Worm (Caenorhabditis elegans) whole organism, midembryonic: ENCODE data around the gene gst-15.
"Not testable (repeated sequence)": the region's sequence is repeated elsewhere in the genome, so short reads cannot be mapped to it uniquely, and the experiment has no call there.

ENCODE experiments used
- T22C8.4 ChIP-seq: fragments of 200-800 bp; sonication (Bioruptor generic); IDR thresholded peaks from 2 replicates; pipeline ENCODE4 v1.3.6; 2022; ENCODE audit warnings: missing genetic modification characterization, missing compliant biosample characterization
- cog-1 ChIP-seq: sonication (generic microtip); optimal IDR thresholded peaks from 2 replicates; lab custom pipeline; 2016; ENCODE audit warnings: missing genetic modification characterization, missing compliant biosample characterization
- flt-1 ChIP-seq: fragments of 200-800 bp; sonication (Bioruptor generic); IDR thresholded peaks from 2 replicates; pipeline ENCODE4 v1.3.6; 2022; ENCODE audit warnings: missing genetic modification characterization, missing compliant biosample characterization
- klf-2 ChIP-seq: fragments of 200-800 bp; sonication (Bioruptor generic); conservative IDR thresholded peaks from 2 replicates; pipeline ENCODE4 v1.3.6; 2022; ENCODE audit warnings: missing genetic modification reagents, missing genetic modification characterization, missing compliant biosample characterization
- med-1 ChIP-seq: sonication (generic microtip); optimal IDR thresholded peaks from 2 replicates; lab custom pipeline; 2017; ENCODE audit warnings: missing genetic modification characterization, mild to moderate bottlenecking, missing compliant biosample characterization, antibody characterized with exemption, missing genetic modification reagents; ENCODE audit not compliant: insufficient read depth
- ref-1 ChIP-seq: fragments of 200-800 bp; sonication (Bioruptor generic); conservative IDR thresholded peaks from 2 replicates; pipeline ENCODE4 v1.3.6; 2022; ENCODE audit warnings: missing genetic modification reagents, missing genetic modification characterization, missing compliant biosample characterization
- tab-1 ChIP-seq: fragments of 200-800 bp; sonication (Bioruptor generic); IDR thresholded peaks from 2 replicates; pipeline ENCODE4 v1.3.6; 2022; ENCODE audit warnings: missing genetic modification characterization, missing compliant biosample characterization
- ztf-23 ChIP-seq: fragments of 200-800 bp; sonication (Bioruptor generic); IDR thresholded peaks from 2 replicates; pipeline ENCODE4 v1.3.6; 2022; ENCODE audit warnings: missing genetic modification reagents, missing genetic modification characterization, missing compliant biosample characterization
- ztf-29 ChIP-seq: fragments of 200-800 bp; sonication (Bioruptor generic); IDR thresholded peaks from 2 replicates; pipeline ENCODE4 v1.3.6; 2022; ENCODE audit warnings: missing genetic modification reagents, missing genetic modification characterization, missing compliant biosample characterization

gst-15 gene

DNA sequence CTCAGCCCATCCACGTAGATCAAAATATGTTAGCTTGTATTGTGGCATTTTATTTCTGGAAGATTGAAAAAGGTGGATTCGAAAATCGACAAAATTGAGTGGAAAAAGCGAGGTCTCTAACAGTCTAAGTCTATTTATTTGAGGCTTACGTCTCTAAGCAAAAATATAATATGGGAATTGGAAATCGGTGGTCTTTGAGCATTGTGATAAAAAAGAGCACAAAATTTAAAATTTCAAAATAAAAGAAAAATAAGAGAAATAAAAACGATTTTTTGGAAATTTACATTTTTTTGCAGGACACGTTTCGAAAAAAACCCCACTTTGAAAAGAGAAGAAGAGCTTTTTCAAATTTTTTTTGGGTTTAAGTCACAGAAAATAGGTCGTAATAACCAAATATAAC is at the start of gene gst-15:
Gene gst-15, minus strand, starts transcription at position 101 of the 400 bp plus-strand sequence.
- TF ChIP-seq tab-1 (GFP tag; lab: Robert Waterston, UW) = no peak
- no peak for TF ChIP-seq cog-1 (tag; lab: Kevin White, UChicago)
- TF ChIP-seq ztf-23 (GFP tag; lab: Robert Waterston, UW) = no peak
- no peak for TF ChIP-seq T22C8.4 (GFP tag; lab: Robert Waterston, UW)
- no peak for TF ChIP-seq flt-1 (GFP tag; lab: Robert Waterston, UW)
- TF ChIP-seq ref-1 (GFP tag; lab: Robert Waterston, UW) = no peak
- no peak for TF ChIP-seq ztf-29 (GFP tag; lab: Robert Waterston, UW)
- TF ChIP-seq klf-2 = no peak
- no peak for TF ChIP-seq med-1 (GFP tag; lab: Kevin White, UChicago)

DNA sequence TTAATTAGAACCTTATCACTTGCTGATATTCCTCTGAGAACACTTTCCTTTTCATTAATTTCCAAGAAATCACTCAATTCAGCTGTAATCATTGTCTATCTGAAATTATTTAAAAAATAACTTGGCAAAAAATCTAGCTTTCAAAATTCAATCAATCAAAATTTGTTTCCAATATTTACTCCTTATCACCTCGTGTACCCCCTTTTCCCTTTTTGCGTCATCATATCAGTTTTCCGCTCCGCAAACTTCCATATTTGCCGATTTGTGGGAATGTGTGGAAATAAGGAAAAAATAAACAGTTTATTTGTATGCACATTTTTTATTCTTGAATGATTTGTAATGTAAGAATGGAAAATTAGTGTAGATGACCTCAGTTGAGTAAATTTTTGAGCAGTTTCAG is 49.0 kb upstream of the gst-15 start, which contains the start of gene C31C9.6:
Gene C31C9.6, minus strand, starts transcription at position 101 of the 400 bp plus-strand sequence.
- TF ChIP-seq T22C8.4 (GFP tag; lab: Robert Waterston, UW); med-1 (GFP tag; lab: Kevin White, UChicago); cog-1 (tag; lab: Kevin White, UChicago): not testable (repeated sequence)

DNA sequence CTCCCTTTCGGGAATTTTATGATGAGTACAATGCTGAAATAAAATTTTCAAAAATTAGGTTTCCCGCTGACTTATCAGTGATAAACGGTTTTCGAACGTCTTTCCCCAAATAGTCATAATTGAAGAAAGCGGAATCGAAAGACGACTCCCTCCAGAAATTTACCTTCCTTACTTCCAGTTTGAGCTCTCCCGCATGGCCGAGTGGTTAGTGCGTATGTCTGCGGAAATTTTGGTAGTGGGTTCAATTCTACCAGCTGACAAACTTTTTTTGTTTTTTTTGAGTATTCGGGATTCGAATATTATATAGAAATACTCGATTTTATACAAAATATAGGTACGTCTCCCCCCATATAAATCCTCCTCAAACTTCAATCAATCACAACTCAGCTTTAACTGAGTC is 45.4 kb upstream of the gst-15 start:
- peak; percentile 75; the same call in 1 of the 2 replicates for TF ChIP-seq flt-1 (GFP tag; lab: Robert Waterston, UW)

- not testable (repeated sequence) for TF ChIP-seq flt-1 (GFP tag; lab: Robert Waterston, UW); ztf-23 (GFP tag; lab: Robert Waterston, UW); klf-2
These were observed 41.7 kb upstream of the gst-15 start, which contains the start of gene C31C9.9 for ce11 chrII:13654723-13655122. TSS of gene C31C9.9 (plus strand) at chrII:13655023.

DNA sequence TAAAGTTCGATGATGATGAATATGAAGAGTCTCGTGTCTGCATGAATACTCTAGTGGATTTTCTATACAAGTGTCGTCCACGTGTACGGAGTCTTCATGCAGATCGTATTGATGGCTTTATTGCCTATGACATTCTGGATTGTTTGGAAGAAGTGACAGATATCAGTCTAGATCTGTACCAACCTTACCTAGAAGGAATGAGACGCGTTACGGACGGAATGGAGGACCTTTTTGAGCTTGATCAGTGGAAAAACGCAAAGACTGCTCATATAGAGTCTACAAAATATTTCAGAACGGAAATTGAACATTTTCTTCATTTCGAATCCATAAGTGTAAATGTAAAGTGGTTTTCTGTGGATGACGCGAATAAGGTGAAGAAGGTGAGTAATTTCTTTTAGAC is 35.2 kb upstream of the gst-15 start, which contains the start of gene fbxa-169:
Gene fbxa-169, plus strand, starts transcription at position 301 of the 400 bp plus-strand sequence.
- TF ChIP-seq cog-1 (tag; lab: Kevin White, UChicago) (no peak), ztf-29 (GFP tag; lab: Robert Waterston, UW) (no peak), tab-1 (GFP tag; lab: Robert Waterston, UW) (no peak), flt-1 (GFP tag; lab: Robert Waterston, UW) (no peak), med-1 (GFP tag; lab: Kevin White, UChicago) (no peak), klf-2 (no peak), ztf-23 (GFP tag; lab: Robert Waterston, UW) (no peak), ref-1 (GFP tag; lab: Robert Waterston, UW) (no peak), T22C8.4 (GFP tag; lab: Robert Waterston, UW) (no peak)

ce11 chrII:13641311-13641710 is 28.3 kb upstream of the gst-15 start, which contains the start of gene fbxa-167:
TSS of gene fbxa-167 (plus strand) at chrII:13641489.
- no peak for TF ChIP-seq med-1 (GFP tag; lab: Kevin White, UChicago)
- no peak for TF ChIP-seq ztf-23 (GFP tag; lab: Robert Waterston, UW)
- TF ChIP-seq ztf-29 (GFP tag; lab: Robert Waterston, UW) = no peak
- TF ChIP-seq klf-2 = no peak
- TF ChIP-seq cog-1 (tag; lab: Kevin White, UChicago) = no peak
- TF ChIP-seq T22C8.4 (GFP tag; lab: Robert Waterston, UW) = no peak
- no peak for TF ChIP-seq ref-1 (GFP tag; lab: Robert Waterston, UW)
- TF ChIP-seq flt-1 (GFP tag; lab: Robert Waterston, UW) = no peak
- no peak for TF ChIP-seq tab-1 (GFP tag; lab: Robert Waterston, UW)

ce11 chrII:13640210-13640609 is 27.2 kb upstream of the gst-15 start:
- TF ChIP-seq cog-1 (tag; lab: Kevin White, UChicago) (no peak), flt-1 (GFP tag; lab: Robert Waterston, UW) (no peak), klf-2 (no peak), ztf-29 (GFP tag; lab: Robert Waterston, UW) (no peak), ztf-23 (GFP tag; lab: Robert Waterston, UW) (no peak), T22C8.4 (GFP tag; lab: Robert Waterston, UW) (no peak), tab-1 (GFP tag; lab: Robert Waterston, UW) (no peak), med-1 (GFP tag; lab: Kevin White, UChicago) (no peak), ref-1 (GFP tag; lab: Robert Waterston, UW) (no peak)

- TF ChIP-seq flt-1 (GFP tag; lab: Robert Waterston, UW) = no peak
- TF ChIP-seq ztf-29 (GFP tag; lab: Robert Waterston, UW) = no peak
- TF ChIP-seq T22C8.4 (GFP tag; lab: Robert Waterston, UW) = no peak
- no peak for TF ChIP-seq ref-1 (GFP tag; lab: Robert Waterston, UW)
- no peak for TF ChIP-seq tab-1 (GFP tag; lab: Robert Waterston, UW)
- TF ChIP-seq klf-2 = no peak
- TF ChIP-seq med-1 (GFP tag; lab: Kevin White, UChicago) = no peak
- no peak for TF ChIP-seq cog-1 (tag; lab: Kevin White, UChicago)
- no peak for TF ChIP-seq ztf-23 (GFP tag; lab: Robert Waterston, UW)
These were observed 25.6 kb upstream of the gst-15 start for ce11 chrII:13638576-13638975.

ce11 chrII:13637941-13638489 is 25.0 kb upstream of the gst-15 start, which contains the start of gene phdh-1:
TSS of gene phdh-1 (minus strand) at chrII:13638480.
- TF ChIP-seq T22C8.4 (GFP tag; lab: Robert Waterston, UW) (no peak), cog-1 (tag; lab: Kevin White, UChicago) (no peak), ref-1 (GFP tag; lab: Robert Waterston, UW) (no peak), ztf-23 (GFP tag; lab: Robert Waterston, UW) (no peak), tab-1 (GFP tag; lab: Robert Waterston, UW) (no peak), flt-1 (GFP tag; lab: Robert Waterston, UW) (no peak), ztf-29 (GFP tag; lab: Robert Waterston, UW) (no peak), klf-2 (no peak), med-1 (GFP tag; lab: Kevin White, UChicago) (no peak)
